Worm (Caenorhabditis elegans): ENCODE results near the gene gldi-2.

The gldi-2 gene

ce11 chrII:6810663-6811062 is 27.4 kb downstream of the gldi-2 start, which contains the start of gene snt-1:
snt-1 (plus strand) TSS chrII:6810963.
- TF ChIP-seq nhr-28 (tag; optimal IDR thresholded peaks at IDR 0.05): no peak
- no peak for TF ChIP-seq ceh-82 (tag; optimal IDR thresholded peaks at IDR 0.05)
- TF ChIP-seq sea-2 (GFP tag; optimal IDR thresholded peaks at IDR 0.05): no peak

ce11 chrII:6812514-6812913 is 29.3 kb downstream of the gldi-2 start:
- peak; percentile 36 for TF ChIP-seq lin-39 (tag; optimal IDR thresholded peaks at IDR 0.05)
- no peak for TF ChIP-seq elt-2 (tag; optimal IDR thresholded peaks at IDR 0.05)
- no peak for TF ChIP-seq snpc-4 (tag; optimal IDR thresholded peaks at IDR 0.05)
- peak; percentile 52 for TF ChIP-seq egl-5 (tag; optimal IDR thresholded peaks at IDR 0.05)
- TF ChIP-seq ceh-28 (tag; optimal IDR thresholded peaks at IDR 0.05): no peak
- peak; percentile 34 for TF ChIP-seq nfya-1 (tag; optimal IDR thresholded peaks at IDR 0.05; ENCODE audit: insufficient read depth)

ce11 chrII:6816324-6816723 is 33.1 kb downstream of the gldi-2 start:
- TF ChIP-seq zag-1 (tag; optimal IDR thresholded peaks at IDR 0.05) (no peak), egl-5 (tag; optimal IDR thresholded peaks at IDR 0.05) (no peak), tbx-2 (tag; optimal IDR thresholded peaks at IDR 0.05) (no peak), lsy-12 (tag; optimal IDR thresholded peaks at IDR 0.05) (no peak)

ce11 chrII:6820278-6820971 is 37.2 kb downstream of the gldi-2 start:
- TF ChIP-seq lin-39 (tag; optimal IDR thresholded peaks at IDR 0.05) (peak; percentile 35), nhr-43 (tag; optimal IDR thresholded peaks at IDR 0.05; ENCODE audit: poor library complexity, severe bottlenecking) (no peak), nfya-1 (tag; optimal IDR thresholded peaks at IDR 0.05; ENCODE audit: insufficient read depth) (peak; percentile 18)

ce11 chrII:6821118-6821517 is 37.9 kb downstream of the gldi-2 start:
- no peak for TF ChIP-seq fkh-2 (tag; optimal IDR thresholded peaks at IDR 0.05)
- peak; percentile 93 for TF ChIP-seq elt-1 (tag; optimal IDR thresholded peaks at IDR 0.05)
- TF ChIP-seq lsy-12 (tag; optimal IDR thresholded peaks at IDR 0.05): no peak
- peak; percentile 87 for TF ChIP-seq unc-62 (GFP tag; optimal IDR thresholded peaks at IDR 0.05)
- no peak for TF ChIP-seq ZK546.5 (tag; optimal IDR thresholded peaks at IDR 0.05)
- TF ChIP-seq ceh-82 (tag; optimal IDR thresholded peaks at IDR 0.05): no peak
- TF ChIP-seq ceh-16 (tag; optimal IDR thresholded peaks at IDR 0.05): peak; percentile 12
- peak; percentile 91 for TF ChIP-seq nhr-25 (tag; optimal IDR thresholded peaks at IDR 0.05)
- no peak for TF ChIP-seq aly-2 (tag; optimal IDR thresholded peaks at IDR 0.05)
- no peak for TF ChIP-seq lin-15B (tag; optimal IDR thresholded peaks at IDR 0.05)
- TF ChIP-seq nhr-23 (tag; optimal IDR thresholded peaks at IDR 0.05): peak; percentile 61
- no peak for TF ChIP-seq skn-1 (tag; optimal IDR thresholded peaks at IDR 0.05)
- TF ChIP-seq elt-3 (tag; optimal IDR thresholded peaks at IDR 0.05): peak in 1 of 3 experiments; percentile 40
- TF ChIP-seq ztf-4 (tag; optimal IDR thresholded peaks at IDR 0.05): no peak
- no peak for TF ChIP-seq lin-39 (tag; optimal IDR thresholded peaks at IDR 0.05)

- peak; percentile 44 for TF ChIP-seq pha-4 (tag; optimal IDR thresholded peaks at IDR 0.05)
- peak; percentile 32 for TF ChIP-seq jun-1 (tag; optimal IDR thresholded peaks at IDR 0.05)
- peak; percentile 88 for TF ChIP-seq elt-2 (tag; optimal IDR thresholded peaks at IDR 0.05)
- peak in 1 of 3 experiments; percentile 51 for TF ChIP-seq elt-3 (tag; optimal IDR thresholded peaks at IDR 0.05)
- no peak for TF ChIP-seq nhr-43 (tag; optimal IDR thresholded peaks at IDR 0.05; ENCODE audit: poor library complexity, severe bottlenecking)
- TF ChIP-seq lin-39 (tag; optimal IDR thresholded peaks at IDR 0.05): no peak
- TF ChIP-seq ceh-28 (tag; optimal IDR thresholded peaks at IDR 0.05): no peak
- no peak for TF ChIP-seq ztf-4 (tag; optimal IDR thresholded peaks at IDR 0.05)
- peak; percentile 95 for TF ChIP-seq pqm-1 (tag; optimal IDR thresholded peaks at IDR 0.05)
These were observed 38.6 kb downstream of the gldi-2 start for ce11 chrII:6821832-6822231.

- no peak for TF ChIP-seq pha-4 (tag; optimal IDR thresholded peaks at IDR 0.05)
- TF ChIP-seq eor-1 (tag; optimal IDR thresholded peaks at IDR 0.05): no peak
- no peak for TF ChIP-seq unc-39 (tag; optimal IDR thresholded peaks at IDR 0.05)
- TF ChIP-seq nhr-77 (tag; optimal IDR thresholded peaks at IDR 0.05): peak; percentile 14
- TF ChIP-seq elt-2 (tag; optimal IDR thresholded peaks at IDR 0.05): peak; percentile 85
- TF ChIP-seq mdl-1 (tag; optimal IDR thresholded peaks at IDR 0.05): peak; percentile 29
- TF ChIP-seq lin-39 (tag; optimal IDR thresholded peaks at IDR 0.05): no peak
- no peak for TF ChIP-seq fkh-2 (tag; optimal IDR thresholded peaks at IDR 0.05)
- no peak for TF ChIP-seq nhr-76 (tag; optimal IDR thresholded peaks at IDR 0.05)
- TF ChIP-seq zag-1 (tag; optimal IDR thresholded peaks at IDR 0.05): no peak
- TF ChIP-seq lin-15B (tag; optimal IDR thresholded peaks at IDR 0.05): no peak
- no peak for TF ChIP-seq ceh-9 (tag; optimal IDR thresholded peaks at IDR 0.05)
- peak; percentile 8 for TF ChIP-seq R02D3.7 (tag; optimal IDR thresholded peaks at IDR 0.05)
- peak; percentile 89 for TF ChIP-seq unc-62 (GFP tag; optimal IDR thresholded peaks at IDR 0.05)
- TF ChIP-seq ama-1 (optimal IDR thresholded peaks at IDR 0.05): no peak
- TF ChIP-seq nhr-28 (tag; optimal IDR thresholded peaks at IDR 0.05): no peak
- no peak for TF ChIP-seq nhr-12 (tag; optimal IDR thresholded peaks at IDR 0.05)
- no peak for TF ChIP-seq aly-2 (tag; optimal IDR thresholded peaks at IDR 0.05)
- peak; percentile 6 for TF ChIP-seq jun-1 (tag; optimal IDR thresholded peaks at IDR 0.05)
- peak; percentile 67 for TF ChIP-seq pqm-1 (tag; optimal IDR thresholded peaks at IDR 0.05)
- no peak for TF ChIP-seq ztf-4 (tag; optimal IDR thresholded peaks at IDR 0.05)
- TF ChIP-seq skn-1 (tag; optimal IDR thresholded peaks at IDR 0.05): no peak
- TF ChIP-seq ceh-16 (tag; optimal IDR thresholded peaks at IDR 0.05): no peak
- peak; percentile 80 for TF ChIP-seq nhr-23 (tag; optimal IDR thresholded peaks at IDR 0.05)
These were observed 39.1 kb downstream of the gldi-2 start for ce11 chrII:6822347-6822746.

All from whole organism, L3 larva.